Worm (Caenorhabditis elegans): ENCODE data around the gene nhx-1.

ce11 chrX:15983288-15983687 lies 33.6 kb upstream of the nhx-1 start:
- no peak for TF ChIP-seq ama-1 (optimal IDR thresholded peaks at IDR 0.05)
- no peak for TF ChIP-seq ceh-13 (GFP tag; optimal IDR thresholded peaks at IDR 0.05)
- TF ChIP-seq flt-1 (GFP tag; IDR thresholded peaks at IDR 0.05), result no peak
- TF ChIP-seq tbx-37 (GFP tag; conservative IDR thresholded peaks at IDR 0.05), result no peak
